Fruit fly (Drosophila melanogaster) whole organism, adult: Measurements from ENCODE around the gene CG11537.

Source experiments
- CG5204 ChIP-seq: fragments of 200-800 bp; sonication (Bioruptor generic); optimal IDR thresholded peaks from 2 replicates; lab custom pipeline; 2016; ENCODE audit warnings: missing biosample characterization, missing genetic modification characterization
- CG7045 ChIP-seq: fragments of 200-800 bp; sonication (Bioruptor generic); optimal IDR thresholded peaks from 2 replicates; lab custom pipeline; 2017; ENCODE audit warnings: missing biosample characterization, mild to moderate bottlenecking, missing genetic modification characterization
- Clk ChIP-seq: fragments of 200-800 bp; sonication (Bioruptor generic); optimal IDR thresholded peaks from 2 replicates; lab custom pipeline; 2017; ENCODE audit warnings: missing biosample characterization, missing genetic modification characterization
- bab1 ChIP-seq: fragments of 200-800 bp; sonication (Bioruptor generic); optimal IDR thresholded peaks from 3 replicates; lab custom pipeline; 2019; ENCODE audit warnings: missing biosample characterization, mild to moderate bottlenecking, missing genetic modification characterization, moderate library complexity
- cnc ChIP-seq, 2 experiments: fragments of >200 bp; optimal IDR thresholded peaks; 2 replicates each; lab custom pipeline; 2017
- toe ChIP-seq: fragments of 200-800 bp; sonication (Bioruptor generic); optimal IDR thresholded peaks from 2 replicates; lab custom pipeline; 2016; ENCODE audit warnings: missing biosample characterization, missing genetic modification characterization

dm6 chr3L:3097598-3097880 lies 45.7 kb downstream of the CG11537 start:
- TF ChIP-seq Clk = no peak
- TF ChIP-seq cnc (optimal IDR thresholded peaks at IDR 0.05; lab: Kevin White, UChicago) = no peak
- TF ChIP-seq CG5204 = no peak
- no peak for TF ChIP-seq toe (GFP tag; lab: Kevin White, UChicago)
- no peak for TF ChIP-seq bab1 (GFP tag; lab: Kevin White, UChicago)
- no peak for TF ChIP-seq CG7045 (GFP tag; lab: Kevin White, UChicago)
